Worm (Caenorhabditis elegans) whole organism, L4 larva: ENCODE data around the gene E02A10.4.

Source experiments
- F26F4.8 ChIP-seq: fragments of 200-800 bp; sonication (Bioruptor generic); conservative IDR thresholded peaks from 2 replicates; pipeline ENCODE4 v1.3.6; 2022; ENCODE audit warnings: missing genetic modification characterization, missing compliant biosample characterization
- T20F7.1 ChIP-seq: fragments of 200-800 bp; sonication (Bioruptor generic); optimal IDR thresholded peaks from 2 replicates; lab custom pipeline; 2018; ENCODE audit warnings: mild to moderate bottlenecking, missing genetic modification characterization, missing compliant biosample characterization
- Y75B8A.6 ChIP-seq: fragments of 200-800 bp; sonication (Bioruptor generic); IDR thresholded peaks from 2 replicates; pipeline ENCODE4 v1.3.6; 2022; ENCODE audit warnings: missing genetic modification reagents, missing genetic modification characterization, missing compliant biosample characterization
- aha-1 ChIP-seq: fragments of 150-350 bp; peaks from one replicate; lab custom pipeline; 2014; ENCODE audit warnings: missing biosample characterization, missing genetic modification characterization
- ama-1 ChIP-seq: fragments of 150-350 bp; optimal IDR thresholded peaks from 2 replicates; lab custom pipeline; 2014; ENCODE audit warnings: inconsistent platforms, mixed read lengths
- ceh-20 ChIP-seq: fragments of 200-800 bp; sonication (Bioruptor generic); IDR thresholded peaks from 2 replicates; pipeline ENCODE4 v1.3.6; 2022; ENCODE audit warnings: missing genetic modification reagents, missing genetic modification characterization, missing compliant biosample characterization
- ceh-44 ChIP-seq: fragments of 200-800 bp; sonication (Bioruptor generic); IDR thresholded peaks from 2 replicates; pipeline ENCODE4 v1.3.6; 2022; ENCODE audit warnings: missing genetic modification reagents, missing genetic modification characterization, missing compliant biosample characterization
- ceh-82 ChIP-seq: sonication (generic microtip); optimal IDR thresholded peaks from 2 replicates; lab custom pipeline; 2017; ENCODE audit warnings: missing biosample characterization, missing genetic modification characterization
- ctbp-1 ChIP-seq: fragments of 200-800 bp; sonication (Bioruptor generic); IDR thresholded peaks from 2 replicates; pipeline ENCODE4 v1.3.6; 2022; ENCODE audit warnings: missing genetic modification reagents, missing genetic modification characterization, missing compliant biosample characterization
- daf-12 ChIP-seq: fragments of 150-350 bp; optimal IDR thresholded peaks from 2 replicates; lab custom pipeline; 2014; ENCODE audit warnings: missing biosample characterization, missing genetic modification reagents, missing genetic modification characterization
- dpl-1 ChIP-seq: fragments of 150-350 bp; optimal IDR thresholded peaks from 2 replicates; lab custom pipeline; 2014; ENCODE audit warnings: missing biosample characterization, missing genetic modification reagents, missing genetic modification characterization
- dve-1 ChIP-seq: sonication (generic microtip); optimal IDR thresholded peaks from 2 replicates; lab custom pipeline; 2017; ENCODE audit warnings: antibody characterized with exemption, mild to moderate bottlenecking, missing genetic modification characterization, missing compliant biosample characterization; ENCODE audit not compliant: insufficient read depth
- fos-1 ChIP-seq: fragments of 150-350 bp; optimal IDR thresholded peaks from 2 replicates; lab custom pipeline; 2014; ENCODE audit warnings: missing biosample characterization, missing genetic modification characterization
- hlh-11 ChIP-seq: fragments of 200-800 bp; sonication (Bioruptor generic); optimal IDR thresholded peaks from 2 replicates; lab custom pipeline; 2018; ENCODE audit warnings: mild to moderate bottlenecking, missing genetic modification characterization, missing compliant biosample characterization
- hlh-30 ChIP-seq: sonication (generic microtip); optimal IDR thresholded peaks from 2 replicates; lab custom pipeline; 2017; ENCODE audit warnings: antibody characterized with exemption, mild to moderate bottlenecking, missing genetic modification characterization, missing compliant biosample characterization; ENCODE audit not compliant: insufficient read depth
- lim-7 ChIP-seq: fragments of 200-800 bp; sonication (Bioruptor generic); IDR thresholded peaks from 2 replicates; pipeline ENCODE4 v1.3.6; 2022; ENCODE audit warnings: missing genetic modification characterization, missing compliant biosample characterization
- lin-1 ChIP-seq: fragments of 200-800 bp; sonication (Bioruptor generic); IDR thresholded peaks from 2 replicates; pipeline ENCODE4 v1.3.6; 2022; ENCODE audit warnings: missing genetic modification reagents, missing genetic modification characterization, missing compliant biosample characterization
- lin-13 ChIP-seq: fragments of 150-350 bp; optimal IDR thresholded peaks from 2 replicates; lab custom pipeline; 2014; ENCODE audit warnings: missing biosample characterization, missing genetic modification reagents, missing genetic modification characterization
- lin-38 ChIP-seq: fragments of 200-800 bp; sonication (Bioruptor generic); IDR thresholded peaks from 2 replicates; pipeline ENCODE4 v1.3.6; 2022; ENCODE audit warnings: missing genetic modification reagents, missing genetic modification characterization, missing compliant biosample characterization
- madf-9 ChIP-seq: fragments of 200-800 bp; sonication (Bioruptor generic); conservative IDR thresholded peaks from 2 replicates; pipeline ENCODE4 v1.3.6; 2022; ENCODE audit warnings: missing genetic modification reagents, missing genetic modification characterization, missing compliant biosample characterization
- mdl-1 ChIP-seq, 2 experiments: fragments of 150-350 bp in 1 of 2; sonication (generic microtip) in 1 of 2; optimal IDR thresholded peaks; 2 replicates each; lab custom pipeline; 2014 to 2017; ENCODE audit warnings: missing biosample characterization in 2 of 2, missing genetic modification characterization in 2 of 2
- mdt-29 ChIP-seq: fragments of 200-800 bp; sonication (Bioruptor generic); IDR thresholded peaks from 2 replicates; pipeline ENCODE4 v1.3.6; 2022; ENCODE audit warnings: missing genetic modification reagents, missing genetic modification characterization, missing compliant biosample characterization
- mxl-3 ChIP-seq: fragments of 200-800 bp; sonication (Bioruptor generic); optimal IDR thresholded peaks from 2 replicates; lab custom pipeline; 2018; ENCODE audit warnings: mild to moderate bottlenecking, missing genetic modification characterization, missing compliant biosample characterization
- nhr-102 ChIP-seq: sonication (generic microtip); optimal IDR thresholded peaks from 2 replicates; lab custom pipeline; 2016; ENCODE audit warnings: mild to moderate bottlenecking, missing genetic modification characterization, moderate library complexity, missing compliant biosample characterization
- nhr-25 ChIP-seq: sonication (generic microtip); optimal IDR thresholded peaks from 2 replicates; lab custom pipeline; 2017; ENCODE audit warnings: missing genetic modification characterization, mild to moderate bottlenecking, missing compliant biosample characterization, antibody characterized with exemption, moderate library complexity, borderline replicate concordance; ENCODE audit not compliant: insufficient read depth
- nhr-28 ChIP-seq: fragments of 150-350 bp; optimal IDR thresholded peaks from 2 replicates; lab custom pipeline; 2014; ENCODE audit warnings: missing biosample characterization, missing genetic modification characterization
- nhr-48 ChIP-seq: sonication (generic microtip); optimal IDR thresholded peaks from 2 replicates; lab custom pipeline; 2016; ENCODE audit warnings: mild to moderate bottlenecking, missing genetic modification characterization, missing compliant biosample characterization
- nhr-6 ChIP-seq: fragments of 150-350 bp; optimal IDR thresholded peaks from 2 replicates; lab custom pipeline; 2014; ENCODE audit warnings: missing biosample characterization, missing genetic modification characterization
- pha-4 ChIP-seq, 2 experiments: fragments of 150-350 bp in 1 of 2; fragments of 200-800 bp in 1 of 2; sonication (Bioruptor generic) in 1 of 2; IDR thresholded peaks in 1 of 2; optimal IDR thresholded peaks in 1 of 2; 2 replicates each; pipeline versions ENCODE4 v1.3.6 to Lab custom; 2014 to 2022; ENCODE audit warnings: missing genetic modification characterization in 2 of 2, missing genetic modification reagents in 2 of 2, missing biosample characterization in 1 of 2, missing compliant biosample characterization in 1 of 2
- spr-3 ChIP-seq: fragments of 200-800 bp; sonication (Bioruptor generic); optimal IDR thresholded peaks from 2 replicates; lab custom pipeline; 2018; ENCODE audit warnings: mild to moderate bottlenecking, missing genetic modification characterization, missing compliant biosample characterization
- unc-62 ChIP-seq, 3 experiments: fragments of 150-350 bp in 1 of 3; sonication (generic microtip); optimal IDR thresholded peaks in 2 of 3; peaks in 1 of 3; 1 replicate in 1 of 3; 2 replicates in 2 of 3; lab custom pipeline; 2014 to 2017; ENCODE audit warnings: missing biosample characterization in 3 of 3, missing genetic modification characterization in 3 of 3, missing genetic modification reagents in 3 of 3, missing genotype in 1 of 3
- zfp-3 ChIP-seq: fragments of 200-800 bp; sonication (Bioruptor generic); conservative IDR thresholded peaks from 2 replicates; pipeline ENCODE4 v1.3.6; 2022; ENCODE audit warnings: missing genetic modification reagents, missing genetic modification characterization, missing compliant biosample characterization
- zip-11 ChIP-seq: fragments of 200-800 bp; sonication (Bioruptor generic); IDR thresholded peaks from 2 replicates; pipeline ENCODE4 v1.3.6; 2022; ENCODE audit warnings: missing genetic modification characterization, missing compliant biosample characterization

The E02A10.4 gene

DNA sequence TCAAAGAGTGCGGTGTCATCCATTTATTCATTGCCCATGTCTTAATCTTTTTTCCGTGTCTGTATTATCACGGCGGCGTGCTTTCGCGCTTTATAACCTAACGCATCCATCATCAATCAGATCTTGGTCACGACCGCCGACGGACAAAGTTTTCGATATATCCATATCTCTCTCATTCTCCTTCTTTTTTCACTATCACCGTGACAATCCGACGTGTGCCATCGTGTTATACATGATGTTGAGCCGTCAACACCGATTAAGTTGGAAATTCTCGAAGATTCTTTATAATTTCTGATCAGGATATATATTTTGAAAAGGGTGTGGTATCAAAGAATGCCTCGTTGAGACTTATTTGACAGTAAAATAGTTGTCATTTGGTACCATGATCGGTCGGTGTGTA, 10.8 kb downstream of the E02A10.4 start (continued):
- TF ChIP-seq ceh-82 (tag; lab: Kevin White, UChicago), result no peak
- no peak for TF ChIP-seq lin-1 (GFP tag; lab: Robert Waterston, UW)
- no peak for TF ChIP-seq ceh-20
- no peak for TF ChIP-seq spr-3
- no peak for TF ChIP-seq ctbp-1 (GFP tag; lab: Robert Waterston, UW)
- no peak for TF ChIP-seq T20F7.1
- TF ChIP-seq mdt-29, result no peak
- TF ChIP-seq lin-38 (GFP tag; lab: Robert Waterston, UW), result no peak
- 0 out of 2 replicates have a peak, but pooled peaks have one; percentile 32 for TF ChIP-seq zip-11 (GFP tag; lab: Robert Waterston, UW)
- no peak for TF ChIP-seq Y75B8A.6 (GFP tag; lab: Robert Waterston, UW)
- no peak for TF ChIP-seq madf-9 (GFP tag; lab: Robert Waterston, UW)
- no peak for TF ChIP-seq pha-4 (GFP tag; IDR thresholded peaks at IDR 0.05; lab: Robert Waterston, UW)
- no peak for TF ChIP-seq pha-4 (tag; optimal IDR thresholded peaks at IDR 0.05; lab: Kevin White, UChicago)
- TF ChIP-seq fos-1 (tag; lab: Kevin White, UChicago), result no peak
- peak; percentile 66 for TF ChIP-seq aha-1 (tag; lab: Kevin White, UChicago)
- TF ChIP-seq daf-12, result no peak

DNA sequence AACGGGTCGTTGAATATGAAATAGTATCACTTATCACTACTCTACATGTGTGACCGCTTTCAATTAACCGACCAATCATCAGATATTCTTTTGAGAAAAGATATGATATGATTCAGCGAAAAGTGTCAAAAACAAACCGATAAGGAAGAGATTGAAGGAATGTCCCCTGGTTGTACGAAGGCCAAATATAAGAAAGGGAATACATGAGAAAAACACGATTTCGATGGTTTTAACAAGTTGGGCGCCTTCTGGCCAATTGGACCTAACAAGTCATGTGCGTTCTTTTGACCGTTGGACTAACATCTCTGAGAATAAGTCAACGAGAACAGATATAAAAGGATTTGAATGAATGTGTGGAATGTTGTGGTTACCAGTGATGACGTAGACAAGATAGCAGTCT, 11.9 kb downstream of the E02A10.4 start:
- TF ChIP-seq ama-1 (lab: Kevin White, UChicago) (peak; percentile 50), nhr-28 (tag; lab: Kevin White, UChicago) (peak; percentile 10), spr-3 (no peak), nhr-102 (tag; lab: Kevin White, UChicago) (no peak), aha-1 (tag; lab: Kevin White, UChicago) (no peak), zfp-3 (GFP tag; lab: Robert Waterston, UW) (no peak), ceh-20 (no peak), hlh-30 (tag; lab: Kevin White, UChicago) (peak; percentile 42), lin-13 (GFP tag; lab: Kevin White, UChicago) (no peak), mdt-29 (no peak), lin-1 (GFP tag; lab: Robert Waterston, UW) (no peak), madf-9 (GFP tag; lab: Robert Waterston, UW) (no peak), fos-1 (tag; lab: Kevin White, UChicago) (no peak), nhr-25 (tag; lab: Kevin White, UChicago) (peak; percentile 26), ceh-44 (GFP tag; lab: Robert Waterston, UW) (no peak), lim-7 (GFP tag; lab: Robert Waterston, UW) (no peak)

DNA sequence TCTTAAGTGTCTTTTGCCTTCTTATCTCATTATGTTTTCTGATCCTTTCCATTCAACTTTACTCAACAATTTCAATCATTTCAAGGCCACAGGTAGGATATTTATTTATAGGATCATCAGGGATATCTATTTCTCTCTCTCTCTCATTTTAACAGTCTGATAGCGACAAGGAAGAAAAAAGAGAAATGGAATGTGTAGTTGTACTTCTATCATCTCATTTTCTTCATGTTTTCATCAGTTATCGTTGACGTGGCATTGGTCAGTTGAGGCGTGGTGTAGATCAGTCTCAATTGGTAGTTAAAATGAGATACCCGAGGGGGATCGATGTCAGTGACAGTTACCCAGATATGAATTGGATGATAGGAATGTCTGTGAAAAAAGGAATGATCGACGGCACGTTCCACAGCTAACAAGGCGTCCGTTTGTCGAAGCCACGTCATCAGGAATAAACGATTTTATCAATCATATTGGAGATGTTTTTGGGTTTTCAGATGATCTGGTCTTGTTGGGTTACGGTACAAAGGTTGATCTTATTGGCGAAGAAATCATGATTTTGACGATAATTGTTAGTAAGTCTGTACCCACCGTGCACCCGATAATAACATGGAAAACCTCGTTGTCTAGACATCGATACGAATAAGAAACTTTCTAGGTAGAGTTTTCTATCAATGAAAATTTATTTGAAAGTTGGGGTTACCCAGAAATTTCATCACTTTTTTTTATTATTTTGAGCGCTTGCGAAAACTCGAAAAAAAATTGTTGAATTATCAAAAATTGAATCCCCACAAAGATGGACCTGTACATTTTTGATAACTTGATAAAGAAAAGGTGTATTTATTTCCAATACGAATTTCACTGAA, 13.3 kb downstream of the E02A10.4 start:
- peak; percentile 46 for TF ChIP-seq nhr-6
- TF ChIP-seq Y75B8A.6 (GFP tag; lab: Robert Waterston, UW), result no peak
- peak; percentile 37 for TF ChIP-seq hlh-30 (tag; lab: Kevin White, UChicago)
- peak in 1 of 2 experiments; percentile 88 for TF ChIP-seq unc-62 (GFP tag; optimal IDR thresholded peaks at IDR 0.05 in 1 of 2; lab: Kevin White, UChicago)
- TF ChIP-seq unc-62 (tag; optimal IDR thresholded peaks at IDR 0.05; lab: Kevin White, UChicago), result no peak
- TF ChIP-seq aha-1 (tag; lab: Kevin White, UChicago), result peak; percentile 45
- peak; percentile 4 for TF ChIP-seq mxl-3
- peak; percentile 90 for TF ChIP-seq nhr-28 (tag; lab: Kevin White, UChicago)
- no peak for TF ChIP-seq F26F4.8 (GFP tag; lab: Robert Waterston, UW)
- TF ChIP-seq nhr-48 (tag; lab: Kevin White, UChicago), result peak; percentile 33
- peak; percentile 12 for TF ChIP-seq dve-1
- TF ChIP-seq dpl-1 (GFP tag; lab: Kevin White, UChicago), result no peak
- peak; percentile 69 for TF ChIP-seq ama-1 (lab: Kevin White, UChicago)
- TF ChIP-seq hlh-11 (tag; lab: Kevin White, UChicago), result peak; percentile 41
- peak in 1 of 2 experiments; percentile 70 for TF ChIP-seq mdl-1 (tag; optimal IDR thresholded peaks at IDR 0.05; lab: Kevin White, UChicago)
- no peak for TF ChIP-seq zfp-3 (GFP tag; lab: Robert Waterston, UW)
